Worm (Caenorhabditis elegans) whole organism, mixed stage, embryonic: ENCODE results near the gene F54C4.4.

Source experiments
- blmp-1 ChIP-seq: fragments of 150-350 bp; optimal IDR thresholded peaks from 2 replicates; lab custom pipeline; 2014; ENCODE audit warnings: missing biosample characterization, missing genetic modification characterization
- elt-3 ChIP-seq: fragments of 150-350 bp; optimal IDR thresholded peaks from 2 replicates; lab custom pipeline; 2014; ENCODE audit warnings: missing biosample characterization, missing genetic modification characterization
- lin-13 ChIP-seq: fragments of 150-350 bp; optimal IDR thresholded peaks from 2 replicates; lab custom pipeline; 2014; ENCODE audit warnings: missing biosample characterization, missing genetic modification characterization
- lsy-2 ChIP-seq: fragments of 150-350 bp; optimal IDR thresholded peaks from 2 replicates; lab custom pipeline; 2014; ENCODE audit warnings: missing biosample characterization, missing genetic modification characterization
- mab-5 ChIP-seq: fragments of 150-350 bp; optimal IDR thresholded peaks from 2 replicates; lab custom pipeline; 2014; ENCODE audit warnings: missing biosample characterization, missing genetic modification characterization
- nhr-12 ChIP-seq: fragments of 150-350 bp; optimal IDR thresholded peaks from 2 replicates; lab custom pipeline; 2014; ENCODE audit warnings: missing biosample characterization, missing genetic modification characterization
- nhr-237 ChIP-seq: fragments of 150-350 bp; optimal IDR thresholded peaks from 2 replicates; lab custom pipeline; 2014; ENCODE audit warnings: missing biosample characterization, missing genetic modification characterization
- snpc-4 ChIP-seq: fragments of 150-350 bp; optimal IDR thresholded peaks from 2 replicates; lab custom pipeline; 2014; ENCODE audit warnings: missing biosample characterization, missing genetic modification characterization
- tbx-8 ChIP-seq: fragments of 200-800 bp; sonication (Bioruptor generic); optimal IDR thresholded peaks from 2 replicates; lab custom pipeline; 2018; ENCODE audit warnings: mild to moderate bottlenecking, missing genetic modification characterization, moderate library complexity, missing compliant biosample characterization
- unc-39 ChIP-seq: fragments of 150-350 bp; optimal IDR thresholded peaks from 2 replicates; lab custom pipeline; 2014; ENCODE audit warnings: missing biosample characterization, missing genetic modification characterization
- unc-62 ChIP-seq: fragments of 150-350 bp; optimal IDR thresholded peaks from 2 replicates; lab custom pipeline; 2014; ENCODE audit warnings: missing biosample characterization, missing genetic modification reagents, missing genetic modification characterization
- ztf-11 ChIP-seq: fragments of 150-350 bp; optimal IDR thresholded peaks from 2 replicates; lab custom pipeline; 2014; ENCODE audit warnings: missing biosample characterization, missing genetic modification characterization

DNA sequence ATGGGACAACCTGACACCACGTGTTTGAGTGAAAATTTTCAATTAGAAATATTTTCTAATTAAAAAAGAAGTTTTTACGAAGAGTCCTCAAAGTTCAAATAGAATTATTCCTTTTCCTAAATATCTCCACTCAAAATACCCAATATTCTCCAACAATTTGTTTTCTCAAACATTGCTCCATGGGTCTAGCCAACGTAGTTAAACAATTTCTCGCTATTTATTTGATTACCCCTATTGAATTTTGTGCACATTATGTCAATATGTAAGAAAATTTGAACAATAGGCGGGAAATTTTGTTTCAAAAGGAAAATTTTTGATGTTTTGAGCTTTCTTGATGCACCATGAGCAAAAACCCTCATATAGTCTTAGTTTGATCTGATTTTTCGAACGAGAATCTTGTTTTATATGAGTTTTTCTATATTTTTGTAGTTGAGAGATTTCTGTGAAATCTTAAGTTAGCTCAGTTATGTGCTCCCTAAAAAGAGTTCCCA is 24.8 kb downstream of the F54C4.4 start:
- no peak for TF ChIP-seq tbx-8 (GFP tag; lab: Kevin White, UChicago)
- no peak for TF ChIP-seq lin-13
- no peak for TF ChIP-seq unc-62 (GFP tag; lab: Kevin White, UChicago)
- TF ChIP-seq blmp-1 = no peak
- no peak for TF ChIP-seq elt-3 (tag; lab: Kevin White, UChicago)
- TF ChIP-seq mab-5 (tag; lab: Kevin White, UChicago) = no peak
- TF ChIP-seq nhr-12 (tag; lab: Kevin White, UChicago) = no peak
- TF ChIP-seq nhr-237 (tag; lab: Kevin White, UChicago) = no peak
- no peak for TF ChIP-seq ztf-11
- TF ChIP-seq lsy-2 = no peak
- TF ChIP-seq unc-39 (tag; lab: Kevin White, UChicago) = no peak
- no peak for TF ChIP-seq snpc-4 (tag; lab: Kevin White, UChicago)
